Worm (Caenorhabditis elegans) whole organism, L1 larva: ENCODE data around the gene flp-12.

Experiments used
- F16B12.6 ChIP-seq: fragments of 150-350 bp; optimal IDR thresholded peaks from 2 replicates; lab custom pipeline; 2014; ENCODE audit warnings: missing biosample characterization, missing genetic modification characterization
- aly-2 ChIP-seq: fragments of 150-350 bp; optimal IDR thresholded peaks from 2 replicates; lab custom pipeline; 2014; ENCODE audit warnings: missing biosample characterization, missing genetic modification characterization
- blmp-1 ChIP-seq: fragments of 150-350 bp; optimal IDR thresholded peaks from 2 replicates; lab custom pipeline; 2014; ENCODE audit warnings: missing biosample characterization, missing genetic modification characterization
- ceh-63 ChIP-seq: fragments of 200-800 bp; sonication (Bioruptor generic); optimal IDR thresholded peaks from 2 replicates; lab custom pipeline; 2018; ENCODE audit warnings: mild to moderate bottlenecking, missing genetic modification characterization, missing compliant biosample characterization
- ceh-8 ChIP-seq: fragments of 200-800 bp; sonication (Bioruptor generic); optimal IDR thresholded peaks from 2 replicates; lab custom pipeline; 2018; ENCODE audit warnings: mild to moderate bottlenecking, missing genetic modification characterization, moderate library complexity, missing compliant biosample characterization
- ceh-82 ChIP-seq, 3 experiments: fragments of 150-350 bp in 1 of 3; sonication (generic microtip) in 2 of 3; optimal IDR thresholded peaks; 2 replicates each; lab custom pipeline; 2014 to 2017; ENCODE audit warnings: missing biosample characterization in 3 of 3, missing genetic modification characterization in 3 of 3
- ces-1 ChIP-seq: fragments of 150-350 bp; optimal IDR thresholded peaks from 2 replicates; lab custom pipeline; 2014; ENCODE audit warnings: missing biosample characterization, missing genetic modification reagents, missing genetic modification characterization
- efl-1 ChIP-seq, 4 experiments: fragments of 150-350 bp; optimal IDR thresholded peaks in 3 of 4; peaks in 1 of 4; 1 replicate in 1 of 4; 2 replicates in 3 of 4; lab custom pipeline; 2014; ENCODE audit warnings: missing biosample characterization in 2 of 4, missing genetic modification characterization in 2 of 4, missing genetic modification reagents in 2 of 4
- egl-27 ChIP-seq, 2 experiments: fragments of 150-350 bp in 1 of 2; sonication (generic microtip); optimal IDR thresholded peaks; 3 replicates each; lab custom pipeline; 2017 to 2018; ENCODE audit warnings: missing biosample characterization in 2 of 2, missing genetic modification characterization in 2 of 2, missing genetic modification reagents in 2 of 2
- elt-2 ChIP-seq: sonication (generic microtip); optimal IDR thresholded peaks from 2 replicates; lab custom pipeline; 2016; ENCODE audit warnings: missing genetic modification characterization, mild to moderate bottlenecking, inconsistent platforms, missing compliant biosample characterization, missing genetic modification reagents
- elt-3 ChIP-seq, 6 experiments: fragments of 150-350 bp in 1 of 6; sonication (generic microtip); optimal IDR thresholded peaks; 2 replicates each; lab custom pipeline; 2017 to 2018; ENCODE audit warnings: missing biosample characterization in 6 of 6, missing genetic modification characterization in 6 of 6, inconsistent platforms in 1 of 6
- fkh-10 ChIP-seq: sonication (generic microtip); optimal IDR thresholded peaks from 2 replicates; lab custom pipeline; 2017; ENCODE audit warnings: missing biosample characterization, missing genetic modification reagents, missing genetic modification characterization
- fos-1 ChIP-seq: fragments of 150-350 bp; optimal IDR thresholded peaks from 2 replicates; lab custom pipeline; 2014; ENCODE audit warnings: missing biosample characterization, missing genetic modification characterization
- grh-1 ChIP-seq: fragments of 200-800 bp; sonication (Bioruptor generic); IDR thresholded peaks from 2 replicates; pipeline ENCODE4 v1.3.6; 2022; ENCODE audit warnings: missing genetic modification reagents, missing genetic modification characterization, missing compliant biosample characterization
- hlh-17 ChIP-seq: fragments of 200-800 bp; sonication (Bioruptor generic); optimal IDR thresholded peaks from 2 replicates; lab custom pipeline; 2018; ENCODE audit warnings: missing genetic modification characterization, mild to moderate bottlenecking, missing compliant biosample characterization, moderate library complexity, borderline replicate concordance
- irx-1 ChIP-seq: sonication (generic microtip); optimal IDR thresholded peaks from 2 replicates; lab custom pipeline; 2016; ENCODE audit warnings: missing genetic modification characterization, missing compliant biosample characterization
- lin-13 ChIP-seq: fragments of 150-350 bp; optimal IDR thresholded peaks from 2 replicates; lab custom pipeline; 2014; ENCODE audit warnings: missing biosample characterization, missing genetic modification reagents, missing genetic modification characterization
- lin-14 ChIP-seq: fragments of 200-800 bp; sonication (Bioruptor generic); optimal IDR thresholded peaks from 2 replicates; lab custom pipeline; 2018; ENCODE audit warnings: mild to moderate bottlenecking, missing genetic modification characterization, moderate library complexity, missing compliant biosample characterization
- lin-35 ChIP-seq, 2 experiments: fragments of 150-350 bp; optimal IDR thresholded peaks; 2 replicates each; lab custom pipeline; 2014; ENCODE audit warnings: missing biosample characterization in 2 of 2, missing genetic modification characterization in 2 of 2, missing genetic modification reagents in 2 of 2
- lin-39 ChIP-seq: fragments of 150-350 bp; optimal IDR thresholded peaks from 2 replicates; lab custom pipeline; 2014; ENCODE audit warnings: missing biosample characterization, missing genetic modification reagents, missing genetic modification characterization
- lir-3 ChIP-seq: sonication (generic microtip); optimal IDR thresholded peaks from 2 replicates; lab custom pipeline; 2016; ENCODE audit warnings: mild to moderate bottlenecking, missing genetic modification characterization, moderate library complexity, missing compliant biosample characterization; ENCODE audit not compliant: poor library complexity
- lsy-2 ChIP-seq, 2 experiments: fragments of 150-350 bp; optimal IDR thresholded peaks; 2 replicates each; lab custom pipeline; 2014; ENCODE audit warnings: missing biosample characterization in 2 of 2, missing genetic modification characterization in 2 of 2
- mdl-1 ChIP-seq, 2 experiments: fragments of 150-350 bp; optimal IDR thresholded peaks; 2 replicates each; lab custom pipeline; 2014 to 2017; ENCODE audit warnings: missing biosample characterization in 2 of 2, missing genetic modification characterization in 2 of 2, inconsistent platforms in 1 of 2
- mef-2 ChIP-seq: fragments of 150-350 bp; optimal IDR thresholded peaks from 2 replicates; lab custom pipeline; 2014; ENCODE audit warnings: missing biosample characterization, missing genetic modification characterization
- mep-1 ChIP-seq: fragments of 150-350 bp; optimal IDR thresholded peaks from 2 replicates; lab custom pipeline; 2014; ENCODE audit warnings: missing biosample characterization, missing genetic modification characterization
- nhr-11 ChIP-seq: fragments of 150-350 bp; optimal IDR thresholded peaks from 2 replicates; lab custom pipeline; 2014; ENCODE audit warnings: missing biosample characterization, missing genetic modification characterization
- nhr-19 ChIP-seq: fragments of 200-800 bp; sonication (Bioruptor generic); conservative IDR thresholded peaks from 2 replicates; pipeline ENCODE4 v1.3.6; 2022; ENCODE audit warnings: missing genetic modification characterization, missing compliant biosample characterization
- nhr-20 ChIP-seq: sonication (generic microtip); optimal IDR thresholded peaks from 2 replicates; lab custom pipeline; 2016; ENCODE audit warnings: mild to moderate bottlenecking, missing genetic modification characterization, missing compliant biosample characterization
- nhr-47 ChIP-seq: sonication (generic microtip); optimal IDR thresholded peaks from 2 replicates; lab custom pipeline; 2016; ENCODE audit warnings: mild to moderate bottlenecking, missing genetic modification characterization, moderate library complexity, missing compliant biosample characterization
- nhr-71 ChIP-seq: sonication (generic microtip); optimal IDR thresholded peaks from 2 replicates; lab custom pipeline; 2016; ENCODE audit warnings: mild to moderate bottlenecking, missing genetic modification characterization, moderate library complexity, missing compliant biosample characterization
- nhr-76 ChIP-seq: sonication (generic microtip); optimal IDR thresholded peaks from 2 replicates; lab custom pipeline; 2017; ENCODE audit warnings: missing biosample characterization, missing genetic modification characterization
- nhr-77 ChIP-seq: fragments of 150-350 bp; optimal IDR thresholded peaks from 2 replicates; lab custom pipeline; 2014; ENCODE audit warnings: missing biosample characterization, missing genetic modification characterization
- nhr-84 ChIP-seq: sonication (generic microtip); optimal IDR thresholded peaks from 2 replicates; lab custom pipeline; 2017; ENCODE audit warnings: missing biosample characterization, missing genetic modification characterization
- nhr-85 ChIP-seq: sonication (generic microtip); peaks from one replicate; lab custom pipeline; 2016; ENCODE audit warnings: missing genetic modification characterization, inconsistent platforms, missing compliant biosample characterization
- pag-3 ChIP-seq: sonication (generic microtip); optimal IDR thresholded peaks from 2 replicates; lab custom pipeline; 2017; ENCODE audit warnings: missing genetic modification characterization, mild to moderate bottlenecking, missing compliant biosample characterization, antibody characterized with exemption, borderline replicate concordance; ENCODE audit not compliant: insufficient read depth
- rnt-1 ChIP-seq: sonication (generic microtip); optimal IDR thresholded peaks from 2 replicates; lab custom pipeline; 2016; ENCODE audit warnings: mild to moderate bottlenecking, missing genetic modification characterization, moderate library complexity, missing compliant biosample characterization
- snu-23 ChIP-seq: sonication (generic microtip); optimal IDR thresholded peaks from 2 replicates; lab custom pipeline; 2016; ENCODE audit warnings: missing genetic modification characterization, missing compliant biosample characterization
- sptf-1 ChIP-seq: fragments of 150-350 bp; optimal IDR thresholded peaks from 2 replicates; lab custom pipeline; 2014; ENCODE audit warnings: missing biosample characterization, missing genetic modification characterization
- sup-37 ChIP-seq: fragments of 200-800 bp; sonication (Bioruptor generic); optimal IDR thresholded peaks from 2 replicates; lab custom pipeline; 2018; ENCODE audit warnings: mild to moderate bottlenecking, missing genetic modification characterization, missing compliant biosample characterization
- unc-30 ChIP-seq: sonication (generic microtip); optimal IDR thresholded peaks from 2 replicates; lab custom pipeline; 2017; ENCODE audit warnings: missing biosample characterization, missing genetic modification characterization
- unc-62 ChIP-seq: fragments of 150-350 bp; optimal IDR thresholded peaks from 2 replicates; lab custom pipeline; 2014; ENCODE audit warnings: missing biosample characterization, missing genetic modification reagents, missing genetic modification characterization
- unc-86 ChIP-seq: sonication (generic microtip); optimal IDR thresholded peaks from 2 replicates; lab custom pipeline; 2016; ENCODE audit warnings: missing genetic modification characterization, missing compliant biosample characterization
- xbp-1 ChIP-seq: sonication (generic microtip); optimal IDR thresholded peaks from 2 replicates; lab custom pipeline; 2016; ENCODE audit warnings: missing genetic modification characterization, missing compliant biosample characterization
- zip-4 ChIP-seq: fragments of 200-800 bp; sonication (Bioruptor generic); optimal IDR thresholded peaks from 2 replicates; lab custom pipeline; 2018; ENCODE audit warnings: mild to moderate bottlenecking, missing genetic modification characterization, moderate library complexity, missing compliant biosample characterization
- ztf-4 ChIP-seq: fragments of 150-350 bp; optimal IDR thresholded peaks from 2 replicates; lab custom pipeline; 2014; ENCODE audit warnings: missing biosample characterization, missing genetic modification characterization

Gene flp-12

DNA sequence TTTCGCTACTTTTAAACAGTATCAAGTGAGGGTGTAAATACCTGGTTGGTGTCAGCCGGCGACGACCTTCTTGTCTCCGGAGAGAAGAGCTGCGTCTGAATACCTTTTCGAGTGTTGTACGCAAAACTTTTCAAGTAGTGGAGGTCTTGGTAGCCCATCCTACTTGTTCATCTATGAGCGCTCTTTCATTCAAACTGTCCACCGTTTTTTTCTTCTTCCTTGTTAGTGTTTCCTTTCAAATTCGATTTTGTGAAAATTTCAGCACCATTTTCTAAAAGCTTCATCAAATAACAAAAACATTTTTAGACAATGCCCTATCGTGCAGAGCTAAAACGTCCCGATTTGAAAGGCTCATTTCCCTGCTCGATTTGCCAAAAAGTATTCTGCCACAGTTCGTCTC lies 37.8 kb downstream of the flp-12 start, which contains the start of gene ham-2:
ham-2 (plus strand) TSS at position 301 of the 400 bp plus-strand sequence.
- TF ChIP-seq grh-1 (GFP tag; lab: Robert Waterston, UW), result no peak
- TF ChIP-seq nhr-85 (tag; lab: Kevin White, UChicago), result peak; percentile 68
- TF ChIP-seq, all 84 proteins: peak for 1

ce11 chrX:4553491-4553890 lies 38.7 kb downstream of the flp-12 start:
- TF ChIP-seq mep-1 (tag; lab: Kevin White, UChicago) (no peak), nhr-47 (tag; lab: Kevin White, UChicago) (no peak), lir-3 (tag; lab: Kevin White, UChicago) (no peak), nhr-85 (tag; lab: Kevin White, UChicago) (peak; percentile 88), fos-1 (no peak), grh-1 (GFP tag; lab: Robert Waterston, UW) (peak; percentile 87), blmp-1 (tag; lab: Kevin White, UChicago) (peak; percentile 32), efl-1 (optimal IDR thresholded peaks at IDR 0.05; lab: Kevin White, UChicago) (no peak), efl-1 (GFP tag; optimal IDR thresholded peaks at IDR 0.05 in 1 of 2; lab: Kevin White, UChicago) (peak in 1 of 2 experiments; percentile 32), lin-14 (GFP tag; lab: Kevin White, UChicago) (peak; percentile 72), lsy-2 (tag; optimal IDR thresholded peaks at IDR 0.05; lab: Kevin White, UChicago) (peak in 1 of 2 experiments; percentile 13), zip-4 (no peak), nhr-71 (tag; lab: Kevin White, UChicago) (peak; percentile 27), snu-23 (GFP tag; lab: Kevin White, UChicago) (peak; percentile 17), mdl-1 (tag; optimal IDR thresholded peaks at IDR 0.05; lab: Kevin White, UChicago) (peak in 1 of 2 experiments; percentile 11), lin-35 (GFP tag; optimal IDR thresholded peaks at IDR 0.05; lab: Kevin White, UChicago) (peak in 1 of 2 experiments; percentile 40)

DNA sequence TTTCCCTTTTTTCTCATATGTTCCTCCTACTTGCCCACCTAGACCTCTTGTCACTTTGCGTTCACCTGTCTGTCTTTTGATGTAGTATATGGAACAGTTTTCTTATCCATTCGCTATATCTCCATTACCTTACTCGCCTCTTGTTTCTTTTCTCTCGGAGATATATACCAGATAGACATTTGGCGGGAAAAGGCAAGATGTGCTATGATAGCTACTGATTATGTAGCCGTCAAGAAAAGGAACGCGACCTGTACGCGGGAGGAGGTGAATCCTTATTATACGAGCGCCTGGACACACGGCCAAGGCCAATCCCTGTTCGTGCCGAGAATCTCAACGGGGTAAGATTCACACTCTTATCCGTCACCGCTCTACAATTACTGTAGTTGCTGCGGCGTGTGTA lies 39.1 kb downstream of the flp-12 start:
- no peak for TF ChIP-seq nhr-19 (GFP tag; lab: Robert Waterston, UW)
- no peak for TF ChIP-seq ceh-63 (GFP tag; lab: Kevin White, UChicago)
- TF ChIP-seq sup-37 (GFP tag; lab: Kevin White, UChicago), result no peak
- no peak for TF ChIP-seq irx-1 (tag; lab: Kevin White, UChicago)
- TF ChIP-seq ces-1 (GFP tag; lab: Kevin White, UChicago), result no peak
- no peak for TF ChIP-seq lir-3 (tag; lab: Kevin White, UChicago)
- no peak for TF ChIP-seq hlh-17 (GFP tag; lab: Kevin White, UChicago)
- TF ChIP-seq nhr-84, result no peak
- no peak for TF ChIP-seq lsy-2 (tag; optimal IDR thresholded peaks at IDR 0.05; lab: Kevin White, UChicago)
- TF ChIP-seq ztf-4 (tag; lab: Kevin White, UChicago), result no peak
- no peak for TF ChIP-seq snu-23 (GFP tag; lab: Kevin White, UChicago)
- no peak for TF ChIP-seq ceh-8
- TF ChIP-seq sptf-1 (tag; lab: Kevin White, UChicago), result no peak
- TF ChIP-seq fkh-10, result no peak
- TF ChIP-seq elt-2 (tag; lab: Kevin White, UChicago), result no peak
- TF ChIP-seq aly-2 (tag; lab: Kevin White, UChicago), result no peak
- TF ChIP-seq xbp-1 (tag; lab: Kevin White, UChicago), result no peak
- TF ChIP-seq egl-27 (tag; optimal IDR thresholded peaks at IDR 0.05; lab: Kevin White, UChicago), result no peak
- TF ChIP-seq, all 84 proteins: peak for 0

DNA sequence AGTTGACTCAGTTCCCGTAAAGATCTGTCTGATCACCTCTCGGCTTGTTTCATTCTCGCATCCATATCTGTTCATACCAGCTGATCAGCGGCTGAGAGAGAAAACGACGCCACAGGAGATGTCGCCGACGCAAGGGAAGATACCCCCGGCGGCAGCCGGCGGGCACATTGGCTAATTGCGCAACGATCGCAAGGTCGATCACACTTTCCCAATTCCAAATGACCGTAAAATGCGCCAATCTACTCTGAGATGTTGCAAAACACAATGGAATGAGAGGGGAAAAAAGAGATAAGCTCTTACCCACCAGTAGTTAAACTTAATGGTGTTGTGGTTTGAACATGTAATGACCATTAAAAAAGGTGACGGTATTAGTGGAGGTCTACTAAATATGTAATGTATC lies 41.2 kb downstream of the flp-12 start:
- TF ChIP-seq nhr-11 (tag; lab: Kevin White, UChicago) (no peak), ceh-63 (GFP tag; lab: Kevin White, UChicago) (no peak), nhr-77 (no peak), F16B12.6 (tag; lab: Kevin White, UChicago) (no peak), ceh-82 (tag; optimal IDR thresholded peaks at IDR 0.05; lab: Kevin White, UChicago) (no peak), rnt-1 (tag; lab: Kevin White, UChicago) (peak; percentile 36), unc-86 (tag; lab: Kevin White, UChicago) (no peak), snu-23 (GFP tag; lab: Kevin White, UChicago) (peak; percentile 31), lin-13 (GFP tag; lab: Kevin White, UChicago) (no peak), unc-62 (GFP tag; lab: Kevin White, UChicago) (no peak), elt-3 (tag; optimal IDR thresholded peaks at IDR 0.05; lab: Kevin White, UChicago) (peak; percentile 6 to 74 (median 33)), unc-30 (tag; lab: Kevin White, UChicago) (no peak), mef-2 (tag; lab: Kevin White, UChicago) (no peak), lin-39 (no peak), nhr-20 (peak; percentile 52), nhr-76 (no peak), pag-3 (tag; lab: Kevin White, UChicago) (no peak), elt-2 (tag; lab: Kevin White, UChicago) (no peak), grh-1 (GFP tag; lab: Robert Waterston, UW) (peak; percentile 54; the same call in 1 of the 2 replicates), ztf-4 (tag; lab: Kevin White, UChicago) (no peak)
